Worm (Caenorhabditis elegans): ENCODE results near the gene K11H12.1.

DNA sequence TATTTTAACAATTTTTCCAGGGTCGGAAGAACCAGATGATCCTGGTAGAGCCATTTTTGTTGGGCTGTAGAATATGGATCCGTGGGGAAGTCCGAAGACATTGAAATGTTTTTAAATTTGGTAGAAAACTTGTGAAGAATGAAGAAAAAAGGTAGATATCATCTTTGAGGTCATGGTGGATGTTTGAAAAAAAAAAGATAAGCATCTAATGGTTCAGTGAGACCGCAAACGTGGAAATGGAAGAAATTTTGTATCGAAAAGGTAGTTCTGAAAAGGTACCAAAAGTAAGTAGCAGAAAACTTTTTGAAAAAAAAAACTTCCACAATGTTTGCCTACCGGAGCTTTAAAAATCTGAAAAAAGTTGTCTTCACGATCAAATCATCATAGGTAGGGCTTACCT, 49.7 kb downstream of the K11H12.1 start, which contains the start of gene prmt-4:
- TF ChIP-seq dao-5 (tag; optimal IDR thresholded peaks at IDR 0.05) (no peak), W03F9.2 (tag; optimal IDR thresholded peaks at IDR 0.05) (no peak), him-1 (tag; optimal IDR thresholded peaks at IDR 0.05) (no peak)
